Fruit fly (Drosophila melanogaster) whole organism, embryonic: ENCODE data around the gene ca.

Experiments
- Bgb ChIP-seq: fragments of 200-800 bp; sonication (Bioruptor generic); IDR thresholded peaks from 2 replicates; pipeline ENCODE4 v1.3.6; 2022; ENCODE audit warnings: missing biosample characterization, missing genetic modification characterization; ENCODE audit not compliant: partially characterized antibody
- CG1024 ChIP-seq: fragments of 200-800 bp; sonication (Bioruptor generic); IDR thresholded peaks from 2 replicates; pipeline ENCODE4 v1.3.6; 2022; ENCODE audit warnings: missing biosample characterization, missing genetic modification characterization
- CG10321 ChIP-seq: fragments of 200-800 bp; sonication (Bioruptor generic); IDR thresholded peaks from 2 replicates; pipeline ENCODE4 v1.3.6; 2022; ENCODE audit warnings: missing biosample characterization, missing genetic modification characterization
- CG11696 ChIP-seq: fragments of 200-800 bp; sonication (Bioruptor generic); IDR thresholded peaks from 2 replicates; pipeline ENCODE4 v1.3.6; 2022; ENCODE audit warnings: missing biosample characterization, missing genetic modification characterization
- CG13287 ChIP-seq: fragments of 200-800 bp; sonication (Bioruptor generic); IDR thresholded peaks from 2 replicates; pipeline ENCODE4 v1.3.6; 2022; ENCODE audit warnings: missing biosample characterization, missing genetic modification characterization; ENCODE audit not compliant: partially characterized antibody
- CG15514 ChIP-seq: fragments of 200-800 bp; sonication (Bioruptor generic); optimal IDR thresholded peaks from 3 replicates; lab custom pipeline; 2017; ENCODE audit warnings: missing biosample characterization, missing genetic modification characterization, mild to moderate bottlenecking, moderate library complexity, missing genetic modification reagents
- CG15696 ChIP-seq: fragments of 200-800 bp; sonication (Bioruptor generic); optimal IDR thresholded peaks from 2 replicates; lab custom pipeline; 2019; ENCODE audit warnings: missing biosample characterization, mild to moderate bottlenecking, missing genetic modification characterization, moderate library complexity
- CG16813 ChIP-seq: fragments of 200-800 bp; sonication (Bioruptor generic); IDR thresholded peaks from 3 replicates; pipeline ENCODE4 v1.3.6; 2022; ENCODE audit warnings: missing biosample characterization, missing genetic modification characterization; ENCODE audit not compliant: partially characterized antibody
- CG17186 ChIP-seq: fragments of 200-800 bp; sonication (Bioruptor generic); optimal IDR thresholded peaks from 3 replicates; lab custom pipeline; 2017; ENCODE audit warnings: missing biosample characterization, missing genetic modification reagents, missing genetic modification characterization
- CG18262 ChIP-seq: fragments of 200-800 bp; optimal IDR thresholded peaks from 3 replicates; lab custom pipeline; 2019; ENCODE audit warnings: missing biosample characterization, mild to moderate bottlenecking, missing genetic modification characterization, moderate library complexity
- CG1832 ChIP-seq: fragments of 200-800 bp; sonication (Bioruptor generic); optimal IDR thresholded peaks from 2 replicates; lab custom pipeline; 2017; ENCODE audit warnings: missing biosample characterization, mild to moderate bottlenecking, missing genetic modification characterization, inconsistent platforms
- CG30431 ChIP-seq: fragments of 200-800 bp; sonication (Bioruptor generic); optimal IDR thresholded peaks from 2 replicates; lab custom pipeline; 2017; ENCODE audit warnings: missing biosample characterization, missing genetic modification characterization
- CG33557 ChIP-seq: fragments of 200-800 bp; sonication (Bioruptor generic); optimal IDR thresholded peaks from 2 replicates; lab custom pipeline; 2019; ENCODE audit warnings: missing biosample characterization, mild to moderate bottlenecking, missing genetic modification characterization, moderate library complexity
- CG34376 ChIP-seq: fragments of 200-800 bp; sonication (Bioruptor generic); optimal IDR thresholded peaks from 2 replicates; lab custom pipeline; 2018; ENCODE audit warnings: missing biosample characterization, mild to moderate bottlenecking, missing genetic modification characterization
- CG3847 ChIP-seq: fragments of 200-800 bp; sonication (Bioruptor generic); IDR thresholded peaks from 2 replicates; pipeline ENCODE4 v1.3.6; 2022; ENCODE audit warnings: missing biosample characterization, missing genetic modification characterization
- CG6272 ChIP-seq: fragments of 200-800 bp; sonication (Bioruptor generic); IDR thresholded peaks from 2 replicates; pipeline ENCODE4 v1.3.6; 2022; ENCODE audit warnings: missing biosample characterization, missing genetic modification characterization
- CG6791 ChIP-seq: fragments of 200-800 bp; sonication (Bioruptor generic); IDR thresholded peaks from 3 replicates; pipeline ENCODE4 v1.3.6; 2022; ENCODE audit warnings: missing biosample characterization, missing genetic modification characterization; ENCODE audit not compliant: partially characterized antibody
- CG7987 ChIP-seq: fragments of 200-800 bp; sonication (Bioruptor generic); optimal IDR thresholded peaks from 2 replicates; lab custom pipeline; 2018; ENCODE audit warnings: missing biosample characterization, mild to moderate bottlenecking, missing genetic modification characterization, moderate library complexity
- CG8765 ChIP-seq: fragments of 200-800 bp; sonication (Bioruptor generic); IDR thresholded peaks from 2 replicates; pipeline ENCODE4 v1.3.6; 2022; ENCODE audit warnings: missing biosample characterization, missing genetic modification characterization
- CG8944 ChIP-seq: fragments of 200-800 bp; sonication (Bioruptor generic); optimal IDR thresholded peaks from 3 replicates; lab custom pipeline; 2016; ENCODE audit warnings: missing biosample characterization, missing genetic modification characterization
- D19A ChIP-seq: fragments of 200-800 bp; optimal IDR thresholded peaks from 3 replicates; lab custom pipeline; 2019; ENCODE audit warnings: missing biosample characterization, mild to moderate bottlenecking, missing genetic modification characterization, moderate library complexity
- Dad ChIP-seq: fragments of 200-800 bp; sonication (Bioruptor generic); optimal IDR thresholded peaks from 3 replicates; lab custom pipeline; 2016; ENCODE audit warnings: missing biosample characterization, missing genetic modification characterization
- Dref ChIP-seq: fragments of 200-800 bp; sonication (Bioruptor generic); IDR thresholded peaks from 2 replicates; pipeline ENCODE4 v1.3.6; 2022; ENCODE audit warnings: missing biosample characterization, missing genetic modification characterization
- E2f2 ChIP-seq: fragments of 200-800 bp; sonication (Bioruptor generic); IDR thresholded peaks from 2 replicates; pipeline ENCODE4 v1.3.6; 2022; ENCODE audit warnings: missing biosample characterization, missing genetic modification characterization
- Ets97D ChIP-seq: fragments of 200-800 bp; sonication (Bioruptor generic); optimal IDR thresholded peaks from 3 replicates; lab custom pipeline; 2016; ENCODE audit warnings: missing biosample characterization, missing genetic modification characterization
- Hsf ChIP-seq: fragments of 200-800 bp; sonication (Bioruptor generic); optimal IDR thresholded peaks from 3 replicates; lab custom pipeline; 2016; ENCODE audit warnings: missing biosample characterization, missing genetic modification characterization
- Jarid2 ChIP-seq: fragments of 200-800 bp; sonication (Bioruptor generic); optimal IDR thresholded peaks from 3 replicates; lab custom pipeline; 2017; ENCODE audit warnings: mild to moderate bottlenecking, missing biosample characterization, missing genetic modification reagents, missing genetic modification characterization
- Lhr ChIP-seq: fragments of 200-800 bp; sonication (Bioruptor generic); optimal IDR thresholded peaks from 3 replicates; lab custom pipeline; 2017; ENCODE audit warnings: mild to moderate bottlenecking, missing biosample characterization, missing genetic modification reagents, missing genetic modification characterization
- Lpt ChIP-seq: fragments of >200 bp; optimal IDR thresholded peaks from 2 replicates; lab custom pipeline; 2018; ENCODE audit warnings: missing biosample characterization, missing genetic modification characterization
- MBD-R2 ChIP-seq: fragments of 200-800 bp; sonication (Bioruptor generic); IDR thresholded peaks from 2 replicates; pipeline ENCODE4 v1.3.6; 2022; ENCODE audit warnings: missing biosample characterization, missing genetic modification characterization
- Med ChIP-seq: fragments of 200-800 bp; sonication (Bioruptor generic); peaks from one replicate; lab custom pipeline; 2016; ENCODE audit warnings: missing biosample characterization, missing genetic modification characterization, mild to moderate bottlenecking, inconsistent platforms, moderate library complexity
- NfI ChIP-seq: fragments of 200-800 bp; sonication (Bioruptor generic); optimal IDR thresholded peaks from 3 replicates; lab custom pipeline; 2018; ENCODE audit warnings: missing biosample characterization, mild to moderate bottlenecking, missing genetic modification characterization, moderate library complexity
- Ravus ChIP-seq: fragments of 200-800 bp; sonication (Bioruptor generic); IDR thresholded peaks from 2 replicates; pipeline ENCODE4 v1.3.6; 2022; ENCODE audit warnings: missing biosample characterization, missing genetic modification characterization
- Sry-δ ChIP-seq: fragments of 200-800 bp; sonication (Bioruptor generic); optimal IDR thresholded peaks from 2 replicates; lab custom pipeline; 2016; ENCODE audit warnings: missing biosample characterization, missing genetic modification characterization
- YL-1 ChIP-seq: fragments of 200-800 bp; sonication (Bioruptor generic); optimal IDR thresholded peaks from 3 replicates; lab custom pipeline; 2017; ENCODE audit warnings: missing biosample characterization, mild to moderate bottlenecking, missing genetic modification characterization
- cg ChIP-seq: fragments of 200-800 bp; sonication (Bioruptor generic); optimal IDR thresholded peaks from 3 replicates; lab custom pipeline; 2019; ENCODE audit warnings: missing biosample characterization, mild to moderate bottlenecking, missing genetic modification characterization, moderate library complexity
- ci ChIP-seq: fragments of 200-800 bp; sonication (Bioruptor generic); IDR thresholded peaks from 3 replicates; pipeline ENCODE4 v1.3.6; 2022; ENCODE audit warnings: missing biosample characterization, missing genetic modification characterization
- dm ChIP-seq: fragments of 200-800 bp; sonication (Bioruptor generic); optimal IDR thresholded peaks from 3 replicates; lab custom pipeline; 2016; ENCODE audit warnings: missing biosample characterization, missing genetic modification characterization
- ems ChIP-seq: fragments of 200-800 bp; sonication (Bioruptor generic); optimal IDR thresholded peaks from 3 replicates; lab custom pipeline; 2016; ENCODE audit warnings: missing biosample characterization, missing genetic modification characterization
- gfzf ChIP-seq: fragments of 200-800 bp; sonication (Bioruptor generic); optimal IDR thresholded peaks from 2 replicates; lab custom pipeline; 2016; ENCODE audit warnings: missing biosample characterization, mild to moderate bottlenecking, missing genetic modification characterization, moderate library complexity
- insv ChIP-seq, 2 experiments: fragments of 200-800 bp; sonication (Bioruptor generic); optimal IDR thresholded peaks; 3 replicates each; lab custom pipeline; 2016 to 2018; ENCODE audit warnings: missing biosample characterization in 2 of 2, missing genetic modification characterization in 2 of 2
- kni ChIP-seq: fragments of 200-800 bp; sonication (Bioruptor generic); optimal IDR thresholded peaks from 3 replicates; lab custom pipeline; 2017; ENCODE audit warnings: mild to moderate bottlenecking, missing biosample characterization, missing genetic modification reagents, missing genetic modification characterization
- maf-S ChIP-seq: fragments of 200-800 bp; sonication (Bioruptor generic); optimal IDR thresholded peaks from 2 replicates; lab custom pipeline; 2016; ENCODE audit warnings: missing biosample characterization, missing genetic modification characterization
- onecut ChIP-seq: fragments of 200-800 bp; sonication (Bioruptor generic); IDR thresholded peaks from 2 replicates; pipeline ENCODE4 v1.3.6; 2022; ENCODE audit warnings: missing biosample characterization, missing genetic modification characterization
- pfk ChIP-seq: fragments of 200-800 bp; sonication (Bioruptor generic); optimal IDR thresholded peaks from 2 replicates; lab custom pipeline; 2018; ENCODE audit warnings: missing biosample characterization, mild to moderate bottlenecking, missing genetic modification characterization, moderate library complexity
- pzg ChIP-seq: fragments of 200-800 bp; sonication (Bioruptor generic); optimal IDR thresholded peaks from 3 replicates; lab custom pipeline; 2018; ENCODE audit warnings: missing biosample characterization, mild to moderate bottlenecking, missing genetic modification characterization, moderate library complexity
- sens ChIP-seq: fragments of 200-800 bp; sonication (Bioruptor generic); peaks from one replicate; lab custom pipeline; 2016; ENCODE audit warnings: missing biosample characterization, missing genetic modification characterization
- sim ChIP-seq: fragments of 200-800 bp; sonication (Bioruptor generic); IDR thresholded peaks from 2 replicates; pipeline ENCODE4 v1.3.6; 2022; ENCODE audit warnings: missing biosample characterization, missing genetic modification characterization
- trem ChIP-seq: fragments of 200-800 bp; optimal IDR thresholded peaks from 3 replicates; lab custom pipeline; 2019; ENCODE audit warnings: missing biosample characterization, mild to moderate bottlenecking, missing genetic modification characterization, moderate library complexity
- ttk ChIP-seq: fragments of 200-800 bp; sonication (Bioruptor generic); IDR thresholded peaks from 2 replicates; pipeline ENCODE4 v2.1.2; 2022; ENCODE audit warnings: missing biosample characterization, missing genetic modification characterization
- usp ChIP-seq: fragments of >200 bp; optimal IDR thresholded peaks from 2 replicates; lab custom pipeline; 2017; ENCODE audit warnings: missing biosample characterization, missing genetic modification characterization
- zfh2 ChIP-seq: fragments of 200-800 bp; sonication (Bioruptor generic); optimal IDR thresholded peaks from 2 replicates; lab custom pipeline; 2016; ENCODE audit warnings: missing biosample characterization, missing genetic modification characterization

Gene ca

DNA sequence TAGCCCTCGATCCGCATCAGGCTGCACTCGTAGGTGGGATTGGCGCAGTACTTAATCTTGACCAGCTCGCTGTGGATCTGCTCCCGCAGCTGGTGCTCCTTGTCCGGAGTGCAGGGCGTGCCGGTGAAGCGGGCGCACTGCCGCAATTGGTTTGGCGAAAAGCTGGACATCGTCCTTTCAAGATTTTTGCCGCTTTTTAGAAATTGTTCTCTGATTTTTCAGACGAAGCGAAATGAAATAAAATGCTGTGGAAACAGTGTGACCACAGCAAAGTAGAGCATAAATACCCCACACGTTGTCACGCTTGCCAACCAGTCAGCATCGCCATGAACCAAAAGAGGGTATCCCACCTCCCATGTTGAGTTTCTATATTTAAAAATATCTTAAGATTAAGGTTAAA is 50.6 kb downstream of the ca start, which contains the start of gene dgt1:
Gene dgt1 (minus strand): TSS at position 264 of the 400 bp plus-strand sequence.
- TF ChIP-seq CG6791 (GFP tag; lab: Robert Waterston, UW): no peak
- TF ChIP-seq Ets97D (GFP tag; lab: Kevin White, UChicago): peak; percentile 43
- no peak for TF ChIP-seq CG16813
- peak; percentile 20 for TF ChIP-seq Sry-δ (GFP tag; lab: Kevin White, UChicago)
- TF ChIP-seq Jarid2 (GFP tag; lab: Kevin White, UChicago): no peak
- TF ChIP-seq CG1832 (GFP tag; lab: Kevin White, UChicago): no peak
- TF ChIP-seq Med (GFP tag; lab: Kevin White, UChicago): peak; percentile 69
- no peak for TF ChIP-seq pfk
- no peak for TF ChIP-seq CG30431 (GFP tag; lab: Kevin White, UChicago)
- TF ChIP-seq Bgb (GFP tag; lab: Robert Waterston, UW): peak; percentile 11; the same call in 1 of the 2 replicates
- no peak for TF ChIP-seq CG7987 (GFP tag; lab: Kevin White, UChicago)
- TF ChIP-seq Lhr: peak; percentile 40
- TF ChIP-seq zfh2 (GFP tag; lab: Kevin White, UChicago): no peak
- TF ChIP-seq Ravus (GFP tag; lab: Robert Waterston, UW): no peak
- TF ChIP-seq CG10321: no peak
- TF ChIP-seq gfzf (GFP tag; lab: Kevin White, UChicago): peak; percentile 93
- TF ChIP-seq maf-S (GFP tag; lab: Kevin White, UChicago): no peak
- TF ChIP-seq CG3847: peak; percentile 24; the same call in 1 of the 2 replicates
- TF ChIP-seq pzg (GFP tag; lab: Kevin White, UChicago): peak; percentile 89
- TF ChIP-seq trem: peak; percentile 41
- TF ChIP-seq ttk (GFP tag; lab: Robert Waterston, UW): no peak
- TF ChIP-seq CG15696 (tag; lab: Kevin White, UChicago): no peak
- TF ChIP-seq NfI: no peak
- TF ChIP-seq insv (GFP tag; optimal IDR thresholded peaks at IDR 0.05; lab: Kevin White, UChicago): peak in 1 of 2 experiments; percentile 56
- peak; percentile 14 for TF ChIP-seq ems (GFP tag; lab: Kevin White, UChicago)
- peak; percentile 42 for TF ChIP-seq dm
- peak; percentile 80 for TF ChIP-seq MBD-R2
- no peak for TF ChIP-seq usp
- TF ChIP-seq D19A (tag; lab: Kevin White, UChicago): no peak
- peak; percentile 93 for TF ChIP-seq CG15514
- TF ChIP-seq CG8765 (GFP tag; lab: Robert Waterston, UW): no peak
- no peak for TF ChIP-seq CG33557 (GFP tag; lab: Kevin White, UChicago)
- TF ChIP-seq cg: no peak
- no peak for TF ChIP-seq Dad
- peak; percentile 52; the same call in 1 of the 3 replicates for TF ChIP-seq ci (GFP tag; lab: Robert Waterston, UW)
- no peak for TF ChIP-seq CG6272 (GFP tag; lab: Robert Waterston, UW)
- peak; percentile 15 for TF ChIP-seq CG34376 (GFP tag; lab: Kevin White, UChicago)
- peak; percentile 32; the same call in 1 of the 2 replicates for TF ChIP-seq CG13287 (GFP tag; lab: Robert Waterston, UW)
- peak; percentile 80 for TF ChIP-seq YL-1 (GFP tag; lab: Kevin White, UChicago)
- peak; percentile 29; the same call in 1 of the 2 replicates for TF ChIP-seq Dref (GFP tag; lab: Robert Waterston, UW)
- no peak for TF ChIP-seq CG11696 (GFP tag; lab: Robert Waterston, UW)
- TF ChIP-seq CG17186 (GFP tag; lab: Kevin White, UChicago): no peak
- TF ChIP-seq kni: no peak
- peak; percentile 91 for TF ChIP-seq E2f2 (GFP tag; lab: Robert Waterston, UW)
- TF ChIP-seq Hsf: no peak
- TF ChIP-seq CG8944: no peak
- TF ChIP-seq CG18262 (tag; lab: Kevin White, UChicago): no peak
- no peak for TF ChIP-seq CG1024
- no peak for TF ChIP-seq sens (GFP tag; lab: Kevin White, UChicago)
- no peak for TF ChIP-seq sim (GFP tag; lab: Robert Waterston, UW)
- TF ChIP-seq Lpt: no peak
- no peak for TF ChIP-seq onecut (GFP tag; lab: Robert Waterston, UW)
